Worm (Caenorhabditis elegans): ENCODE measurements around the gene cld-9.
A peak's percentile ranks its signal among the peaks of the same experiment; 100 is the strongest.

cld-9 gene

DNA sequence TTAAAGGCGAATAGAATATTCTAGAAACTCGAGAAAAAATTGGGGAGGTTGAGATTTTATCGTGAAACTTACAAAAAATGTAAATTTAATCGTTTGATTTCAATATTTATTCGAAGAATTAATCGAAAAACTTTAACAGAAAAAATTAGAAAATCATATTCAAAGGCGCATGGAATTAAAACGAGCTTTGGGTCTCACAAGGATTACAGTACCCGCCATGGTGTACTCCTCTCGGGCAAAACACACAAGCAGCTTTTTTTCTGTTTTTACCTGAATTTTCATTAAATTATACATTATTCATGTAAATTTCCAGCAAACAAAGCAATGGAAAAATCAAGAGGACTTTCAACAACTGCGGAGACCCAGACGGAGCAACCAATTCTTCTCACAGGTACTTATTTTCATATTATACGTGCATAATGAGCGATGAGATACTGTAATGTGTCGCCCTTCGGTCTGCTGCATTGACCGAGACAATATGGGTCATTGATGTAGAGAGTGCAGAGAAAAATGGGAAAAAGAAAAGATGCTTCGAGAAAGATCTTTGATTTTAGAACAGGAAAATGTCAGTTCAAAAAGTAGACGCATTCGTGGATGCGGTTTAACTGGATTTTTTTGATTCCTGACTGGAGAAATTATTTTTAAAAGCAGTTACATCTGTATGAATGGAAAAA lies 35.7 kb upstream of the cld-9 start, which contains the start of the genes F53C11.4 and F53C11.5 (continued):
- TF ChIP-seq saeg-2 (GFP tag; IDR thresholded peaks at IDR 0.05) (no peak), unc-39 (tag; optimal IDR thresholded peaks at IDR 0.05) (no peak), rbr-2 (tag; optimal IDR thresholded peaks at IDR 0.05) (peak; percentile 9), ctbp-1 (GFP tag; IDR thresholded peaks at IDR 0.05) (no peak), arid-1 (GFP tag; conservative IDR thresholded peaks at IDR 0.05) (no peak), cey-2 (tag; optimal IDR thresholded peaks at IDR 0.05; ENCODE audit: borderline replicate concordance, insufficient read depth) (no peak), zfp-2 (tag; optimal IDR thresholded peaks at IDR 0.05) (no peak), lin-38 (GFP tag; IDR thresholded peaks at IDR 0.05) (0 out of 2 replicates have a peak, but pooled peaks have one; percentile 31), D1046.2 (GFP tag; IDR thresholded peaks at IDR 0.05) (no peak), dmd-9 (GFP tag; IDR thresholded peaks at IDR 0.05) (no peak), lin-29 (GFP tag; IDR thresholded peaks at IDR 0.05) (no peak), fkh-10 (GFP tag; optimal IDR thresholded peaks at IDR 0.05) (no peak), hif-1 (tag; optimal IDR thresholded peaks at IDR 0.05) (peak in 1 of 2 experiments; percentile 79), php-3 (GFP tag; IDR thresholded peaks at IDR 0.05) (no peak), dmd-6 (GFP tag; IDR thresholded peaks at IDR 0.05) (peak; percentile 69), lim-7 (GFP tag; IDR thresholded peaks at IDR 0.05) (no peak), snpc-4 (tag; optimal IDR thresholded peaks at IDR 0.05) (no peak), nhr-48 (tag; optimal IDR thresholded peaks at IDR 0.05) (peak; percentile 67), unc-130 (GFP tag; optimal IDR thresholded peaks at IDR 0.05) (peak; percentile 3), egl-27 (tag; optimal IDR thresholded peaks at IDR 0.05) (no peak), Y48G9A.11 (GFP tag; IDR thresholded peaks at IDR 0.05) (no peak), mdl-1 (tag; optimal IDR thresholded peaks at IDR 0.05) (no peak), pqm-1 (tag; optimal IDR thresholded peaks at IDR 0.05) (no peak), nhr-6 (tag; optimal IDR thresholded peaks at IDR 0.05) (peak; percentile 78), nhr-41 (GFP tag; IDR thresholded peaks at IDR 0.05) (no peak), daf-8 (GFP tag; IDR thresholded peaks at IDR 0.05) (no peak), dve-1 (tag; optimal IDR thresholded peaks at IDR 0.05; ENCODE audit: insufficient read depth) (peak; percentile 87), egl-43 (GFP tag; IDR thresholded peaks at IDR 0.05) (no peak), ceh-32 (tag; optimal IDR thresholded peaks at IDR 0.05; ENCODE audit: poor library complexity) (no peak), ceh-62 (tag; optimal IDR thresholded peaks at IDR 0.05) (no peak), nhr-42 (GFP tag; IDR thresholded peaks at IDR 0.05) (no peak), F26F4.8 (GFP tag; conservative IDR thresholded peaks at IDR 0.05) (no peak), jun-1 (tag; optimal IDR thresholded peaks at IDR 0.05) (no peak), Y105C5A.15 (GFP tag; IDR thresholded peaks at IDR 0.05) (no peak), ceh-20 (GFP tag; IDR thresholded peaks at IDR 0.05) (no peak), nhr-111 (GFP tag; optimal IDR thresholded peaks at IDR 0.05) (no peak), fos-1 (tag; optimal IDR thresholded peaks at IDR 0.05) (no peak), T26A8.4 (GFP tag; IDR thresholded peaks at IDR 0.05) (no peak), aha-1 (tag) (no peak), tra-1 (GFP tag; IDR thresholded peaks at IDR 0.05) (0 out of 2 replicates have a peak, but pooled peaks have one; percentile 24), hmg-1.1 (GFP tag; IDR thresholded peaks at IDR 0.05) (0 out of 2 replicates have a peak, but pooled peaks have one; percentile 12), F44E2.7 (GFP tag; IDR thresholded peaks at IDR 0.05) (no peak), skn-1 (tag; optimal IDR thresholded peaks at IDR 0.05) (no peak), hlh-30 (tag; optimal IDR thresholded peaks at IDR 0.05; ENCODE audit: insufficient read depth) (peak; percentile 16), unc-62 (GFP tag; optimal IDR thresholded peaks at IDR 0.05 in 1 of 2) (peak in 1 of 2 experiments; percentile 71), unc-62 (tag; optimal IDR thresholded peaks at IDR 0.05) (no peak), nhr-237 (tag; optimal IDR thresholded peaks at IDR 0.05) (no peak), nhr-10 (tag; optimal IDR thresholded peaks at IDR 0.05) (no peak), lsy-2 (tag; optimal IDR thresholded peaks at IDR 0.05) (peak in 1 of 2 experiments; percentile 86), attf-4 (tag; optimal IDR thresholded peaks at IDR 0.05) (no peak), zfp-3 (GFP tag; conservative IDR thresholded peaks at IDR 0.05) (no peak)

Data from whole organism, L4 larva.